Fruit fly (Drosophila melanogaster): ENCODE data around the gene CG1113.

DNA sequence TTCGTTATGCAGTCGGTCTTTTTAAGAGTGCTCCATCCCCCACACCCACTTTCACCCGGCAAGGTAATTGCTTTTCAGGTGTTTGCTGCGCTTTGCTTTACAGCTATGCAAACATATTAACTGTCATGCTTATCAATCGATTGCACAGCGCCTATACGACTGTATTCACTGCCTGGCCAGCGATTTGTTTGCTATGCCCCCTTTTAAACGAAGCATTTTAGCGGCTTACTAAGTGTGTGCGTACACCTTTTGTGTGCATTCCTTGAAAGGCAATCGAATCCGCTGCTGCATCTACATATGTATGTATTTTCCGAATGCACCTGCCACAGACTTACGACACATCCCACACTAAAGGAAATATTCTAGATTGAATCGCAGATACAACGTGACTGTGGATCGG lies 35.0 kb downstream of the CG1113 start:
- no peak for TF ChIP-seq CG17806 (tag; optimal IDR thresholded peaks at IDR 0.05)
- TF ChIP-seq CG8159 (tag; optimal IDR thresholded peaks at IDR 0.05): no peak
- no peak for TF ChIP-seq CG10348 (GFP tag; IDR thresholded peaks at IDR 0.05)
- no peak for TF ChIP-seq CG32121 (GFP tag; IDR thresholded peaks at IDR 0.05)
- TF ChIP-seq Pif1A (GFP tag; optimal IDR thresholded peaks at IDR 0.05): no peak
- no peak for TF ChIP-seq D1 (tag; optimal IDR thresholded peaks at IDR 0.05)
- TF ChIP-seq Snoo (tag; optimal IDR thresholded peaks at IDR 0.05): no peak
- TF ChIP-seq CG12605 (GFP tag; IDR thresholded peaks at IDR 0.05): no peak
- no peak for TF ChIP-seq EcR (GFP tag; optimal IDR thresholded peaks at IDR 0.05)
- TF ChIP-seq CG14655 (GFP tag; optimal IDR thresholded peaks at IDR 0.05): no peak
- TF ChIP-seq Ets98B (GFP tag; IDR thresholded peaks at IDR 0.05): no peak
- TF ChIP-seq fd96Ca (GFP tag; IDR thresholded peaks at IDR 0.05): no peak
- no peak for TF ChIP-seq CG13204 (GFP tag; optimal IDR thresholded peaks at IDR 0.05)

All from whole organism, pupa.